Worm (Caenorhabditis elegans) whole organism, L2 larva: ENCODE measurements around the gene str-111.

ENCODE experiments used
- C34F6.9 ChIP-seq: fragments of 150-350 bp; optimal IDR thresholded peaks from 2 replicates; lab custom pipeline; 2014; ENCODE audit warnings: missing biosample characterization, missing genetic modification characterization
- R02D3.7 ChIP-seq: fragments of 150-350 bp; optimal IDR thresholded peaks from 2 replicates; lab custom pipeline; 2014; ENCODE audit warnings: missing biosample characterization, missing genetic modification characterization
- alr-1 ChIP-seq: fragments of 150-350 bp; optimal IDR thresholded peaks from 2 replicates; lab custom pipeline; 2014; ENCODE audit warnings: missing biosample characterization, missing genetic modification characterization
- aly-2 ChIP-seq: fragments of 150-350 bp; optimal IDR thresholded peaks from 2 replicates; lab custom pipeline; 2014; ENCODE audit warnings: missing biosample characterization, missing genetic modification characterization
- blmp-1 ChIP-seq: sonication (generic microtip); optimal IDR thresholded peaks from 2 replicates; lab custom pipeline; 2017; ENCODE audit warnings: missing genetic modification characterization, mild to moderate bottlenecking, missing compliant biosample characterization, antibody characterized with exemption, moderate library complexity; ENCODE audit not compliant: insufficient read depth
- ceh-16 ChIP-seq: fragments of 150-350 bp; optimal IDR thresholded peaks from 2 replicates; lab custom pipeline; 2014; ENCODE audit warnings: missing biosample characterization, missing genetic modification characterization
- ceh-82 ChIP-seq: fragments of 150-350 bp; optimal IDR thresholded peaks from 2 replicates; lab custom pipeline; 2014; ENCODE audit warnings: missing biosample characterization, missing genetic modification characterization
- crh-2 ChIP-seq: sonication (generic microtip); optimal IDR thresholded peaks from 2 replicates; lab custom pipeline; 2017; ENCODE audit warnings: missing biosample characterization, missing genetic modification characterization
- dmd-4 ChIP-seq: sonication (generic microtip); optimal IDR thresholded peaks from 2 replicates; lab custom pipeline; 2017; ENCODE audit warnings: missing biosample characterization, missing genetic modification characterization
- egl-27 ChIP-seq: sonication (generic microtip); optimal IDR thresholded peaks from 3 replicates; lab custom pipeline; 2017; ENCODE audit warnings: missing biosample characterization, missing genetic modification reagents, missing genetic modification characterization
- elt-1 ChIP-seq: fragments of 150-350 bp; optimal IDR thresholded peaks from 2 replicates; lab custom pipeline; 2014; ENCODE audit warnings: missing biosample characterization, missing genetic modification characterization
- elt-3 ChIP-seq: sonication (generic microtip); optimal IDR thresholded peaks from 2 replicates; lab custom pipeline; 2017; ENCODE audit warnings: missing biosample characterization, missing genetic modification characterization
- fos-1 ChIP-seq: fragments of 150-350 bp; optimal IDR thresholded peaks from 2 replicates; lab custom pipeline; 2014; ENCODE audit warnings: missing biosample characterization, missing genetic modification characterization
- gmeb-1 ChIP-seq: fragments of 150-350 bp; optimal IDR thresholded peaks from 2 replicates; lab custom pipeline; 2014; ENCODE audit warnings: missing biosample characterization, missing genetic modification characterization
- lin-11 ChIP-seq: fragments of 150-350 bp; sonication (generic microtip); optimal IDR thresholded peaks from 2 replicates; lab custom pipeline; 2014; ENCODE audit warnings: missing biosample characterization, missing genetic modification characterization, inconsistent platforms, mixed read lengths
- lin-39 ChIP-seq: fragments of 150-350 bp; optimal IDR thresholded peaks from 2 replicates; lab custom pipeline; 2014; ENCODE audit warnings: missing biosample characterization, missing genetic modification reagents, missing genetic modification characterization
- lsy-2 ChIP-seq, 2 experiments: fragments of 150-350 bp in 1 of 2; sonication (generic microtip) in 1 of 2; optimal IDR thresholded peaks; 2 replicates each; lab custom pipeline; 2014 to 2017; ENCODE audit warnings: missing biosample characterization in 2 of 2, missing genetic modification characterization in 2 of 2
- mab-5 ChIP-seq: fragments of 150-350 bp; optimal IDR thresholded peaks from 2 replicates; lab custom pipeline; 2014; ENCODE audit warnings: missing biosample characterization, missing genetic modification characterization
- mbf-1 ChIP-seq: sonication (generic microtip); optimal IDR thresholded peaks from 2 replicates; lab custom pipeline; 2017; ENCODE audit warnings: missing biosample characterization, missing genetic modification characterization
- mdl-1 ChIP-seq, 2 experiments: fragments of 150-350 bp in 1 of 2; sonication (generic microtip) in 1 of 2; optimal IDR thresholded peaks; 2 replicates each; lab custom pipeline; 2017; ENCODE audit warnings: missing biosample characterization in 2 of 2, missing genetic modification characterization in 2 of 2
- nhr-10 ChIP-seq: sonication (generic microtip); optimal IDR thresholded peaks from 2 replicates; lab custom pipeline; 2017; ENCODE audit warnings: missing biosample characterization, missing genetic modification characterization
- nhr-12 ChIP-seq: fragments of 150-350 bp; optimal IDR thresholded peaks from 2 replicates; lab custom pipeline; 2014; ENCODE audit warnings: missing biosample characterization, missing genetic modification characterization
- nhr-129 ChIP-seq: fragments of 150-350 bp; optimal IDR thresholded peaks from 2 replicates; lab custom pipeline; 2014; ENCODE audit warnings: missing biosample characterization, missing genetic modification characterization
- nhr-21 ChIP-seq: fragments of 150-350 bp; optimal IDR thresholded peaks from 2 replicates; lab custom pipeline; 2014; ENCODE audit warnings: missing biosample characterization, missing genetic modification characterization
- nhr-23 ChIP-seq: fragments of 150-350 bp; optimal IDR thresholded peaks from 2 replicates; lab custom pipeline; 2014; ENCODE audit warnings: missing biosample characterization, missing genetic modification reagents, missing genetic modification characterization
- nhr-237 ChIP-seq: fragments of 150-350 bp; optimal IDR thresholded peaks from 2 replicates; lab custom pipeline; 2014; ENCODE audit warnings: missing biosample characterization, missing genetic modification characterization
- nhr-25 ChIP-seq: fragments of 150-350 bp; sonication (generic microtip); optimal IDR thresholded peaks from 3 replicates; lab custom pipeline; 2014; ENCODE audit warnings: missing biosample characterization, missing genetic modification characterization
- nhr-6 ChIP-seq: fragments of 150-350 bp; optimal IDR thresholded peaks from 2 replicates; lab custom pipeline; 2014; ENCODE audit warnings: missing biosample characterization, missing genetic modification characterization
- peb-1 ChIP-seq: fragments of 150-350 bp; optimal IDR thresholded peaks from 2 replicates; lab custom pipeline; 2014; ENCODE audit warnings: missing biosample characterization, missing genetic modification characterization
- sem-4 ChIP-seq: fragments of 150-350 bp; optimal IDR thresholded peaks from 2 replicates; lab custom pipeline; 2014; ENCODE audit warnings: missing biosample characterization, missing genetic modification reagents, missing genetic modification characterization
- skn-1 ChIP-seq: sonication (generic microtip); optimal IDR thresholded peaks from 2 replicates; lab custom pipeline; 2017; ENCODE audit warnings: missing biosample characterization, missing genetic modification characterization
- sma-3 ChIP-seq: sonication (generic microtip); optimal IDR thresholded peaks from 2 replicates; lab custom pipeline; 2016; ENCODE audit warnings: missing genetic modification reagents, missing genetic modification characterization, missing compliant biosample characterization
- unc-39 ChIP-seq: fragments of 150-350 bp; optimal IDR thresholded peaks from 2 replicates; lab custom pipeline; 2014; ENCODE audit warnings: missing biosample characterization, missing genetic modification characterization
- unc-62 ChIP-seq: fragments of 150-350 bp; optimal IDR thresholded peaks from 2 replicates; lab custom pipeline; 2014; ENCODE audit warnings: missing biosample characterization, missing genetic modification reagents, missing genetic modification characterization
- ztf-11 ChIP-seq: sonication (generic microtip); optimal IDR thresholded peaks from 2 replicates; lab custom pipeline; 2017; ENCODE audit warnings: missing biosample characterization, missing genetic modification characterization

str-111 gene

DNA sequence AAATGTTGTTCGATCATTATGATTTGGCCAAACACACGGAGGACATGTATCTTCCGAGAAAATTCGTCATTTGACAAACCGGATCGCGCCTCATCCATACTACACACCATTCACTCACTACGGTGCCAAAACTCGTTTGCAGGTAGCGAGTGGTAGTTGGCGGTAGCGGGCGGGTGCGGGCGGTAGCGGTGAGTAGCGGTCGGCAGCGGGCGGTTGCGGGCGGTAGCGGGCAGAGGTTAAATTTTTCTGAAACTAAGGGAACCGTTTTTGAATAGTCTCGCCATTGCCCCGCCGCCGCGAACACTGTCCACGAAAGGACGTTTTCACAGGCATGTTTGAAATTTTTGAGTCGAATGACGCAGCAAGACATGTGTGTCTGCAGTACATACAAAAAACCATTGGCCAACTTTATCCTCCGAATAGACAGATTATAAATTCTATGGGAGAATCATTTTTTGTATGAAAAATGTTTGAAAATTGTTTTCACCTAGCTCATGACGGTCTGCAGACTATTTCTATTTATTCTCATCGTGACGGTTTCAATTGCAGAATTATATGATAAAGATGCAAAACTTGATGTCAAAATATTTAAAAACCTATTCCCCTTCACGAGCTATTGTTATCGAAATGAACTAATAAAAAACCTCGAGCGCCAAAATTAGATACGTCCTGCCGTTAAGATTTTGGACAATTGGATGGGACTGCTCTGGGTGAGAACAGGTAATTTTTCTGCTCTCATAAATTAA is 41.5 kb upstream of the str-111 start, which contains the start of gene F11A5.16:
F11A5.16 (plus strand) TSS at position 696 of the 746 bp plus-strand sequence.
- TF ChIP-seq lin-11 (tag; lab: Kevin White, UChicago), result no peak
- no peak for TF ChIP-seq C34F6.9 (tag; lab: Kevin White, UChicago)
- TF ChIP-seq nhr-129 (tag; lab: Kevin White, UChicago), result no peak
- TF ChIP-seq ceh-82 (tag; lab: Kevin White, UChicago), result no peak
- no peak for TF ChIP-seq sma-3 (GFP tag; lab: Kevin White, UChicago)
- no peak for TF ChIP-seq crh-2 (tag; lab: Kevin White, UChicago)
- TF ChIP-seq nhr-10 (tag; lab: Kevin White, UChicago), result no peak
- TF ChIP-seq, all 48 proteins: peak for 0

DNA sequence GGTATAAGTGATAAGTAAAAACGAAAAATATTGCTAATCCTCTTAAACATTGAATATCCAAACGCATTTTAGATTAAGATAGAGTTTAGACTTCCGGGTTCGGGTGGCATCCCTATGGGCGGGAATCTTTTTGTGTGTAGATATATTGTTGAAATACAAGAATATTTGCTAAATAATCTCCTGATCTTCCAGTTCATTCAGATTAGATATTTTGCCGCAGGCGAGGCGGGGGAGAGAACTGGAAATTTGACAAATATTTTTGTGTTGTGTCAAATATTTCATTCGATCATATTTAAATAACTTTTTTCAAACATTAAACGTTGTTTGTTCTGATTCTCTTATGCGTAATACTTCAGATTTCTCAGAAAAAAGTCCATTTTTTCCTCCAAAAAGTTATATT is 40.9 kb upstream of the str-111 start, which contains the start of gene oac-15:
oac-15 (minus strand) TSS at position 101 of the 400 bp plus-strand sequence.
- TF ChIP-seq nhr-129 (tag; lab: Kevin White, UChicago), result no peak
- TF ChIP-seq mbf-1 (tag; lab: Kevin White, UChicago), result no peak
- TF ChIP-seq elt-1 (tag; lab: Kevin White, UChicago), result no peak
- no peak for TF ChIP-seq crh-2 (tag; lab: Kevin White, UChicago)
- TF ChIP-seq nhr-12 (tag; lab: Kevin White, UChicago), result no peak
- no peak for TF ChIP-seq unc-62 (GFP tag; lab: Kevin White, UChicago)
- no peak for TF ChIP-seq sma-3 (GFP tag; lab: Kevin White, UChicago)
- TF ChIP-seq peb-1 (tag; lab: Kevin White, UChicago), result no peak
- no peak for TF ChIP-seq lin-39 (tag; lab: Kevin White, UChicago)
- TF ChIP-seq ceh-16 (tag; lab: Kevin White, UChicago), result no peak
- no peak for TF ChIP-seq ztf-11 (tag; lab: Kevin White, UChicago)
- TF ChIP-seq, all 48 proteins: peak for 0

DNA sequence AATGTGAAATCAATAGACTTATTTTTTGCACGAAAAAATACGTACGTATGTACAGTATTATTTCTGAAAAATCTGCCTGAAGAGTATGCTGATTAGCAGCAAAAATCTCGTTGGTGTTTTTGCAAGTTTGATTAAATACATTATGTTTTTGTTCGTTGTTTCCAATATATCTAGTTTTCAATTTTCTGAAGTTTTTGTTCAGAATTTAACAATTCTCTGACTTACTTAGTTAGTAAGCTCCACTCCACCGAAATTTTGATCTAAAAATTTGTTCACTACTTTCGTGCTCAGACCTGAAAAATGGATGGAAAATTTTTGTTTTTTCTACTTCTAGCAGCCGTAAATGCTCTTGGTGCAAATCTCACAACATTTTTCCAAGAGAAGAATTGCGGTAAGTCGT is 36.0 kb upstream of the str-111 start, which contains the start of gene irld-26:
irld-26 (plus strand) TSS at position 301 of the 400 bp plus-strand sequence.
- no peak for TF ChIP-seq mab-5 (tag; lab: Kevin White, UChicago)
- TF ChIP-seq lsy-2 (tag; optimal IDR thresholded peaks at IDR 0.05; lab: Kevin White, UChicago), result no peak
- TF ChIP-seq nhr-6 (tag; lab: Kevin White, UChicago), result no peak
- no peak for TF ChIP-seq skn-1 (tag; lab: Kevin White, UChicago)

DNA sequence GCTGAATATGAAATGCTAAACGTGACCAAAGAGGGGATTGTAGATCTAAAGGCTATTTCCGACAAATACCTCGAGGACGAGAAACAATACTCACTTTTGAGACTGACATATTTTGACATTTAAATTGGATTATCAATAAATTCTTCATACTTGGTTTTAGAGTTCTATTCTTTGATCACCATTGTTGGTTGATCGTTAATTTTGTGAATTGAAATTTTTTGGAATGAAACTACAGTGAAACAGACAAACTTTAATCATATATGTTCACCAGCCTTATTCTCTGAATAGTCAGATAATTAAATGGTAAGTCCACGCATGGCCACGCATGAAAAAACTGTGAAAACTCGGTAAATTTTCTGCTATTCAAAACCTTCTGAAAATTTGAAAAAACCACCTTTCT is 33.7 kb upstream of the str-111 start, which contains the start of gene F11A5.18:
F11A5.18 (plus strand) TSS at position 301 of the 400 bp plus-strand sequence.
- TF ChIP-seq alr-1 (tag; lab: Kevin White, UChicago) (no peak), elt-3 (no peak), nhr-25 (no peak), R02D3.7 (tag; lab: Kevin White, UChicago) (no peak), nhr-12 (tag; lab: Kevin White, UChicago) (no peak), egl-27 (tag; lab: Kevin White, UChicago) (no peak), crh-2 (tag; lab: Kevin White, UChicago) (no peak), mdl-1 (tag; optimal IDR thresholded peaks at IDR 0.05; lab: Kevin White, UChicago) (no peak), sem-4 (no peak), lsy-2 (tag; optimal IDR thresholded peaks at IDR 0.05; lab: Kevin White, UChicago) (no peak), mbf-1 (tag; lab: Kevin White, UChicago) (no peak), nhr-23 (tag; lab: Kevin White, UChicago) (no peak), aly-2 (no peak), ztf-11 (tag; lab: Kevin White, UChicago) (no peak), nhr-21 (tag; lab: Kevin White, UChicago) (no peak)

DNA sequence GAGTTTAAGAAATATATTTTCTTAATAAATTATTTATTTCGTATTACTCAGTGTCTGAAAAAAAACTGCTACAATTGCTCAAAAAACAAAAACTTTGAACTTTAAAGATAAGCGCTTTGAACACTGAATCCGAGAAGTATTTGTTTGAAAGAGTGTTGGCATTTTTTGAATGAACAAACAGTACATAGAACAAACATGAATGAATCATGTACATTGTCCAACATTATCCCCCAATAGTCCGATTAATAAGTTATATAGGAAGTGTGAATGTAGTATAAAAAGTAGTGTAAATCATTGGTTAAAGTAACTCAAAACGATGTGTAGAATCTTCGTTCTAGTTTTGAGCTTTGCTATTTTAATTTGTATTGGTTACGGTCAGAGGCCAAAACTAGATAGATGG is 32.8 kb upstream of the str-111 start, which contains the start of gene F11A5.17:
F11A5.17 (plus strand) TSS at position 301 of the 400 bp plus-strand sequence.
- TF ChIP-seq blmp-1 (tag; lab: Kevin White, UChicago) (no peak), lin-11 (tag; lab: Kevin White, UChicago) (no peak), fos-1 (tag; lab: Kevin White, UChicago) (no peak), dmd-4 (no peak), egl-27 (tag; lab: Kevin White, UChicago) (no peak), unc-39 (tag; lab: Kevin White, UChicago) (no peak), gmeb-1 (tag; lab: Kevin White, UChicago) (no peak), C34F6.9 (tag; lab: Kevin White, UChicago) (no peak), nhr-237 (tag; lab: Kevin White, UChicago) (no peak)
